Fruit fly (Drosophila melanogaster): ENCODE measurements around the gene Kcmf1.
A peak's percentile ranks its signal among the peaks of the same experiment; 100 is the strongest.

Kcmf1 gene

dm6 chr3R:9038652-9039051, 23.9 kb upstream of the Kcmf1 start, which contains the start of gene hyx (continued):
- TF ChIP-seq crp (GFP tag; optimal IDR thresholded peaks at IDR 0.05) (peak; percentile 69 to 95), CG6813 (GFP tag; optimal IDR thresholded peaks at IDR 0.05) (no peak), CG6791 (GFP tag; IDR thresholded peaks at IDR 0.05; ENCODE audit: partially characterized antibody) (peak; percentile 79), sisA (GFP tag; IDR thresholded peaks at IDR 0.05) (no peak), HLH54F (GFP tag; optimal IDR thresholded peaks at IDR 0.05) (peak; percentile 13), chif (GFP tag; optimal IDR thresholded peaks at IDR 0.05) (peak in 1 of 2 experiments; percentile 16), CoRest (tag; optimal IDR thresholded peaks at IDR 0.05) (peak; percentile 43), Meics (GFP tag; optimal IDR thresholded peaks at IDR 0.05) (peak; percentile 36), unc-4 (GFP tag; IDR thresholded peaks at IDR 0.05; ENCODE audit: partially characterized antibody) (peak; percentile 91), CG2202 (tag; optimal IDR thresholded peaks at IDR 0.05) (no peak), CG42726 (GFP tag; IDR thresholded peaks at IDR 0.05; ENCODE audit: partially characterized antibody) (no peak), CG1603 (tag; optimal IDR thresholded peaks at IDR 0.05) (peak; percentile 62), H15 (GFP tag; IDR thresholded peaks at IDR 0.05) (no peak), CG30403 (GFP tag; optimal IDR thresholded peaks at IDR 0.05) (peak; percentile 66), Dfd (GFP tag; optimal IDR thresholded peaks at IDR 0.05) (no peak), Dll (GFP tag; IDR thresholded peaks at IDR 0.05; ENCODE audit: partially characterized antibody) (peak; percentile 93), ham (GFP tag; IDR thresholded peaks at IDR 0.05) (no peak), CG10321 (GFP tag; IDR thresholded peaks at IDR 0.05) (no peak), CG17186 (GFP tag; optimal IDR thresholded peaks at IDR 0.05) (no peak), CG14667 (GFP tag; IDR thresholded peaks at IDR 0.05) (no peak), C15 (GFP tag; IDR thresholded peaks at IDR 0.05) (no peak), CG12071 (GFP tag; optimal IDR thresholded peaks at IDR 0.05) (peak; percentile 9), CG12391 (tag; optimal IDR thresholded peaks at IDR 0.05) (peak; percentile 67), nerfin-1 (tag; optimal IDR thresholded peaks at IDR 0.05) (peak; percentile 91), CG11398 (GFP tag; optimal IDR thresholded peaks at IDR 0.05) (no peak), peb (GFP tag; IDR thresholded peaks at IDR 0.05) (no peak), CG12744 (GFP tag; optimal IDR thresholded peaks at IDR 0.05) (no peak), CG4328 (GFP tag; optimal IDR thresholded peaks at IDR 0.05) (no peak), CG13775 (GFP tag; optimal IDR thresholded peaks at IDR 0.05) (peak; percentile 34), gcm (GFP tag; optimal IDR thresholded peaks at IDR 0.05) (peak; percentile 3), stc (GFP tag; IDR thresholded peaks at IDR 0.05) (no peak), Bteb2 (GFP tag; optimal IDR thresholded peaks at IDR 0.05) (peak; percentile 41), E2f2 (GFP tag; IDR thresholded peaks at IDR 0.05) (no peak), Atf3 (GFP tag; optimal IDR thresholded peaks at IDR 0.05) (no peak), CG10274 (GFP tag; optimal IDR thresholded peaks at IDR 0.05) (no peak), grau (tag; optimal IDR thresholded peaks at IDR 0.05) (peak; percentile 53), CG34376 (GFP tag; optimal IDR thresholded peaks at IDR 0.05) (peak; percentile 31), HHEX (GFP tag; optimal IDR thresholded peaks at IDR 0.05) (no peak), sens (GFP tag) (peak; percentile 95), org-1 (GFP tag; optimal IDR thresholded peaks at IDR 0.05) (no peak), B-H1 (GFP tag; IDR thresholded peaks at IDR 0.05) (no peak), yki (optimal IDR thresholded peaks at IDR 0.05) (no peak), Stat92E (GFP tag; optimal IDR thresholded peaks at IDR 0.05) (no peak), CG12299 (tag; optimal IDR thresholded peaks at IDR 0.05) (no peak), h (optimal IDR thresholded peaks at IDR 0.05) (no peak), CG17802 (tag; optimal IDR thresholded peaks at IDR 0.05) (no peak)
